Worm (Caenorhabditis elegans): ENCODE measurements around the gene cut-3.

cut-3 gene

ce11 chrII:8442176-8442575 is 4.5 kb downstream of the cut-3 start (continued):
- no peak for TF ChIP-seq lir-3 (tag; optimal IDR thresholded peaks at IDR 0.05)
- no peak for TF ChIP-seq set-16 (GFP tag; IDR thresholded peaks at IDR 0.05)
- no peak for TF ChIP-seq mxl-2 (GFP tag; conservative IDR thresholded peaks at IDR 0.05)
- TF ChIP-seq nhr-6 (tag; optimal IDR thresholded peaks at IDR 0.05): no peak
- TF ChIP-seq D1046.2 (GFP tag; IDR thresholded peaks at IDR 0.05): no peak
- no peak for TF ChIP-seq F10B5.3 (tag; optimal IDR thresholded peaks at IDR 0.05)
- no peak for TF ChIP-seq skn-1 (tag; optimal IDR thresholded peaks at IDR 0.05)
- TF ChIP-seq ceh-62 (tag; optimal IDR thresholded peaks at IDR 0.05): no peak
- no peak for TF ChIP-seq Y105C5A.15 (GFP tag; IDR thresholded peaks at IDR 0.05)
- no peak for TF ChIP-seq daf-19 (GFP tag; conservative IDR thresholded peaks at IDR 0.05)
- no peak for TF ChIP-seq snpc-1.2 (GFP tag; IDR thresholded peaks at IDR 0.05)
- TF ChIP-seq nhr-41 (GFP tag; IDR thresholded peaks at IDR 0.05): no peak
- no peak for TF ChIP-seq ZK546.5 (tag; optimal IDR thresholded peaks at IDR 0.05)
- TF ChIP-seq daf-16 (GFP tag; optimal IDR thresholded peaks at IDR 0.05): no peak
- no peak for TF ChIP-seq daf-16 (tag; optimal IDR thresholded peaks at IDR 0.05)
- TF ChIP-seq rbr-2 (tag; optimal IDR thresholded peaks at IDR 0.05): peak; percentile 32
- TF ChIP-seq ceh-82 (tag; optimal IDR thresholded peaks at IDR 0.05): no peak
- TF ChIP-seq Y48G9A.11 (GFP tag; IDR thresholded peaks at IDR 0.05): peak; percentile 6; the same call in 1 of the 2 replicates
- peak; percentile 74 for TF ChIP-seq nhr-28 (tag; optimal IDR thresholded peaks at IDR 0.05)
- TF ChIP-seq nhr-77 (tag; optimal IDR thresholded peaks at IDR 0.05): no peak
- no peak for TF ChIP-seq spr-3 (GFP tag; optimal IDR thresholded peaks at IDR 0.05)
- no peak for TF ChIP-seq unc-39 (tag; optimal IDR thresholded peaks at IDR 0.05)
- TF ChIP-seq aha-1 (tag): no peak
- TF ChIP-seq lim-7 (GFP tag; IDR thresholded peaks at IDR 0.05): no peak
- TF ChIP-seq gei-8 (GFP tag; optimal IDR thresholded peaks at IDR 0.05): no peak
- TF ChIP-seq hif-1 (tag; optimal IDR thresholded peaks at IDR 0.05): peak in 1 of 2 experiments; percentile 5
- no peak for TF ChIP-seq lin-13 (GFP tag; optimal IDR thresholded peaks at IDR 0.05)
- TF ChIP-seq mdl-1 (tag; optimal IDR thresholded peaks at IDR 0.05): no peak
- TF ChIP-seq lsy-2 (tag; optimal IDR thresholded peaks at IDR 0.05): peak in 1 of 2 experiments; percentile 91
- TF ChIP-seq dmd-9 (GFP tag; IDR thresholded peaks at IDR 0.05): no peak
- TF ChIP-seq madf-5 (GFP tag; IDR thresholded peaks at IDR 0.05): no peak
- TF ChIP-seq mdt-29 (GFP tag; IDR thresholded peaks at IDR 0.05): no peak
- no peak for TF ChIP-seq aly-2 (tag; optimal IDR thresholded peaks at IDR 0.05)
- TF ChIP-seq F26F4.8 (GFP tag; conservative IDR thresholded peaks at IDR 0.05): no peak
- TF ChIP-seq duxl-1 (tag; optimal IDR thresholded peaks at IDR 0.05; ENCODE audit: poor library complexity): peak; percentile 39
- TF ChIP-seq egl-27 (tag; optimal IDR thresholded peaks at IDR 0.05): no peak
- TF ChIP-seq arid-1 (GFP tag; conservative IDR thresholded peaks at IDR 0.05): no peak
- TF ChIP-seq ctbp-1 (GFP tag; IDR thresholded peaks at IDR 0.05): no peak
- peak; percentile 48 for TF ChIP-seq hlh-30 (tag; optimal IDR thresholded peaks at IDR 0.05; ENCODE audit: insufficient read depth)
- TF ChIP-seq T26A8.4 (GFP tag; IDR thresholded peaks at IDR 0.05): peak; percentile 23; the same call in 1 of the 2 replicates
- no peak for TF ChIP-seq php-3 (GFP tag; IDR thresholded peaks at IDR 0.05)
- TF ChIP-seq nhr-48 (tag; optimal IDR thresholded peaks at IDR 0.05): no peak
- no peak for TF ChIP-seq F49E8.2 (tag; optimal IDR thresholded peaks at IDR 0.05; ENCODE audit: borderline replicate concordance)
- TF ChIP-seq hmg-1.1 (GFP tag; IDR thresholded peaks at IDR 0.05): peak; percentile 48
- no peak for TF ChIP-seq ceh-44 (GFP tag; IDR thresholded peaks at IDR 0.05)
- no peak for TF ChIP-seq zfp-2 (tag; optimal IDR thresholded peaks at IDR 0.05)
- TF ChIP-seq cey-2 (tag; optimal IDR thresholded peaks at IDR 0.05; ENCODE audit: borderline replicate concordance, insufficient read depth): no peak
- no peak for TF ChIP-seq ama-1 (optimal IDR thresholded peaks at IDR 0.05)
- TF ChIP-seq zip-11 (GFP tag; IDR thresholded peaks at IDR 0.05): no peak
- TF ChIP-seq dmd-8 (GFP tag; IDR thresholded peaks at IDR 0.05): no peak
- no peak for TF ChIP-seq pha-4 (GFP tag; IDR thresholded peaks at IDR 0.05)
- no peak for TF ChIP-seq pha-4 (tag; optimal IDR thresholded peaks at IDR 0.05)
- no peak for TF ChIP-seq fkh-10 (GFP tag; optimal IDR thresholded peaks at IDR 0.05)

Data from whole organism, L4 larva.